Worm (Caenorhabditis elegans) whole organism, L2 larva: ENCODE data around the gene nnt-1.

ENCODE experiments used
- C34F6.9 ChIP-seq: fragments of 150-350 bp; optimal IDR thresholded peaks from 2 replicates; lab custom pipeline; 2014; ENCODE audit warnings: missing biosample characterization, missing genetic modification characterization
- F13H6.1 ChIP-seq: sonication (generic microtip); optimal IDR thresholded peaks from 2 replicates; lab custom pipeline; 2016; ENCODE audit warnings: missing genetic modification characterization, missing compliant biosample characterization
- Y55F3AM.14 ChIP-seq: fragments of 200-800 bp; sonication (Bioruptor generic); optimal IDR thresholded peaks from 2 replicates; lab custom pipeline; 2018; ENCODE audit warnings: mild to moderate bottlenecking, missing genetic modification characterization, missing compliant biosample characterization
- alr-1 ChIP-seq: fragments of 150-350 bp; optimal IDR thresholded peaks from 2 replicates; lab custom pipeline; 2014; ENCODE audit warnings: missing biosample characterization, missing genetic modification characterization
- ama-1 ChIP-seq: fragments of 150-350 bp; optimal IDR thresholded peaks from 2 replicates; lab custom pipeline; 2018; ENCODE audit warnings: inconsistent platforms
- crh-2 ChIP-seq: sonication (generic microtip); optimal IDR thresholded peaks from 2 replicates; lab custom pipeline; 2017; ENCODE audit warnings: missing biosample characterization, missing genetic modification characterization
- elt-1 ChIP-seq: fragments of 150-350 bp; optimal IDR thresholded peaks from 2 replicates; lab custom pipeline; 2014; ENCODE audit warnings: missing biosample characterization, missing genetic modification characterization
- fos-1 ChIP-seq: fragments of 150-350 bp; optimal IDR thresholded peaks from 2 replicates; lab custom pipeline; 2014; ENCODE audit warnings: missing biosample characterization, missing genetic modification characterization
- gmeb-1 ChIP-seq: fragments of 150-350 bp; optimal IDR thresholded peaks from 2 replicates; lab custom pipeline; 2014; ENCODE audit warnings: missing biosample characterization, missing genetic modification characterization
- lin-11 ChIP-seq: fragments of 150-350 bp; sonication (generic microtip); optimal IDR thresholded peaks from 2 replicates; lab custom pipeline; 2014; ENCODE audit warnings: missing biosample characterization, missing genetic modification characterization, inconsistent platforms, mixed read lengths
- lin-13 ChIP-seq: fragments of 150-350 bp; optimal IDR thresholded peaks from 2 replicates; lab custom pipeline; 2014; ENCODE audit warnings: missing biosample characterization, missing genetic modification reagents, missing genetic modification characterization
- lsy-2 ChIP-seq, 2 experiments: fragments of 150-350 bp in 1 of 2; sonication (generic microtip) in 1 of 2; optimal IDR thresholded peaks; 2 replicates each; lab custom pipeline; 2014 to 2017; ENCODE audit warnings: missing biosample characterization in 2 of 2, missing genetic modification characterization in 2 of 2
- mab-5 ChIP-seq: fragments of 150-350 bp; optimal IDR thresholded peaks from 2 replicates; lab custom pipeline; 2014; ENCODE audit warnings: missing biosample characterization, missing genetic modification characterization
- mdl-1 ChIP-seq, 2 experiments: fragments of 150-350 bp in 1 of 2; sonication (generic microtip) in 1 of 2; optimal IDR thresholded peaks; 2 replicates each; lab custom pipeline; 2017; ENCODE audit warnings: missing biosample characterization in 2 of 2, missing genetic modification characterization in 2 of 2
- nhr-11 ChIP-seq: fragments of 150-350 bp; optimal IDR thresholded peaks from 2 replicates; lab custom pipeline; 2014; ENCODE audit warnings: missing biosample characterization, missing genetic modification characterization
- nhr-129 ChIP-seq: fragments of 150-350 bp; optimal IDR thresholded peaks from 2 replicates; lab custom pipeline; 2014; ENCODE audit warnings: missing biosample characterization, missing genetic modification characterization
- nhr-237 ChIP-seq: fragments of 150-350 bp; optimal IDR thresholded peaks from 2 replicates; lab custom pipeline; 2014; ENCODE audit warnings: missing biosample characterization, missing genetic modification characterization
- nhr-25 ChIP-seq: fragments of 150-350 bp; sonication (generic microtip); optimal IDR thresholded peaks from 3 replicates; lab custom pipeline; 2014; ENCODE audit warnings: missing biosample characterization, missing genetic modification characterization
- nhr-6 ChIP-seq: fragments of 150-350 bp; optimal IDR thresholded peaks from 2 replicates; lab custom pipeline; 2014; ENCODE audit warnings: missing biosample characterization, missing genetic modification characterization
- nhr-77 ChIP-seq: fragments of 150-350 bp; optimal IDR thresholded peaks from 2 replicates; lab custom pipeline; 2014; ENCODE audit warnings: missing biosample characterization, missing genetic modification characterization
- peb-1 ChIP-seq: fragments of 150-350 bp; optimal IDR thresholded peaks from 2 replicates; lab custom pipeline; 2014; ENCODE audit warnings: missing biosample characterization, missing genetic modification characterization
- sem-4 ChIP-seq: fragments of 150-350 bp; optimal IDR thresholded peaks from 2 replicates; lab custom pipeline; 2014; ENCODE audit warnings: missing biosample characterization, missing genetic modification reagents, missing genetic modification characterization
- sma-9 ChIP-seq, 2 experiments: fragments of 150-350 bp in 1 of 2; sonication (generic microtip) in 1 of 2; optimal IDR thresholded peaks; 2 replicates each; lab custom pipeline; 2014 to 2016; ENCODE audit warnings: missing genetic modification characterization in 2 of 2, mild to moderate bottlenecking in 1 of 2, missing biosample characterization in 1 of 2, missing compliant biosample characterization in 1 of 2, missing genetic modification reagents in 1 of 2, moderate library complexity in 1 of 2
- snpc-4 ChIP-seq: fragments of 150-350 bp; optimal IDR thresholded peaks from 2 replicates; lab custom pipeline; 2014; ENCODE audit warnings: missing biosample characterization, missing genetic modification characterization
- unc-39 ChIP-seq: fragments of 150-350 bp; optimal IDR thresholded peaks from 2 replicates; lab custom pipeline; 2014; ENCODE audit warnings: missing biosample characterization, missing genetic modification characterization
- unc-55 ChIP-seq: fragments of 150-350 bp; sonication (generic microtip); optimal IDR thresholded peaks from 3 replicates; lab custom pipeline; 2014; ENCODE audit warnings: missing biosample characterization, missing genetic modification reagents, missing genetic modification characterization
- unc-62 ChIP-seq: fragments of 150-350 bp; optimal IDR thresholded peaks from 2 replicates; lab custom pipeline; 2014; ENCODE audit warnings: missing biosample characterization, missing genetic modification reagents, missing genetic modification characterization
- zag-1 ChIP-seq: fragments of 150-350 bp; optimal IDR thresholded peaks from 2 replicates; lab custom pipeline; 2014; ENCODE audit warnings: missing biosample characterization, missing genetic modification characterization
- ztf-1 ChIP-seq: fragments of 200-800 bp; sonication (Bioruptor generic); conservative IDR thresholded peaks from 2 replicates; pipeline ENCODE4 v1.3.6; 2022; ENCODE audit warnings: missing genetic modification characterization, missing compliant biosample characterization

nnt-1 gene

DNA sequence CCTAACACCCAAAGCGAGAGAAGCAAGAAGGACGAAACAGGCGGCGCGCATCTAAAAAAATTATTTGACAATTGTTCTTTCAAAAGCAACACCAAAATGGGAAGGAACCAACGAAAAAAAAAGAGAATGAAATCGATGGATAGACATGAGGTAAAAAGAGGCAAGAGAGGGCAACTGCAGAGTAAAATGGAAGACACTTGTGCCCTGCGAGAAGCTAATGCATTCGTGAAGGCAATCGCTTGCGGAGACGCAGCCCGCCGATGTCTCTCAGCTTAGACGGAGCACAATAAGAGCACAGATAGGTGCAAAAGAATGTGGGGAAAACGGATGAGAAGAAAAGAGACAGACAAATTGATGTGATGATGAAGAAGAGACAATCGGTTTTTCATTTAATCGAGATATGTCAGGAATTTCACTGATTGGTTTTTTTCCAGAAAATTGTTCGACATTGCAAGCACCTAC lies 6.1 kb downstream of the nnt-1 start, which contains the start of gene C15H9.9 (continued):
- TF ChIP-seq C34F6.9 (tag; lab: Kevin White, UChicago) (peak; percentile 47), ztf-1 (GFP tag; lab: Robert Waterston, UW) (no peak), nhr-25 (tag; lab: Kevin White, UChicago) (no peak), F13H6.1 (peak; percentile 25)

- TF ChIP-seq lin-13 (no peak), sma-9 (GFP tag; optimal IDR thresholded peaks at IDR 0.05; lab: Kevin White, UChicago) (peak; percentile 10), sma-9 (tag; optimal IDR thresholded peaks at IDR 0.05; lab: Kevin White, UChicago) (no peak)
Measured at ce11 chrX:6128773-6129172, 6.7 kb downstream of the nnt-1 start.

DNA sequence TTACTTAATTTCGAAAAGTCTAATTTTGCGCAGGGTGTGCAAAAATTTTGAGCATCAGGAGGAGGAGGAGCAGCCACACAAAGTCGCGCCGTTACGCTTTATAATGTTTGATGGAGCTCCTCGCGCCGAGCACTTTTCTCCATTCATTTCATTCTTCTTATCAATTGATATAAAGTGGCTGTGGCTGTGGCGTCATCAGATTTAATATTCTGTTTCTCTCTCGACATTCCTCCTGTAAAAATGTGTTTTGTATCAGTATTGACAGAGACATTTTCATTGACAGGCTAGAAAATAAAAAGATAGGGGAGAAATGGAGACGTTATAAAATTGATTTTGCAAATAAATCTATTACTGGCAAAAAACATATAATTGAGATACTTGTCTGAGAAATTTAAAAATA lies 7.2 kb downstream of the nnt-1 start:
- TF ChIP-seq F13H6.1 = peak; percentile 27
- peak; percentile 62 for TF ChIP-seq fos-1
- TF ChIP-seq nhr-129 = no peak
- peak; percentile 29 for TF ChIP-seq sma-9 (GFP tag; optimal IDR thresholded peaks at IDR 0.05; lab: Kevin White, UChicago)
- no peak for TF ChIP-seq sma-9 (tag; optimal IDR thresholded peaks at IDR 0.05; lab: Kevin White, UChicago)
- peak; percentile 55 for TF ChIP-seq crh-2 (tag; lab: Kevin White, UChicago)
- no peak for TF ChIP-seq elt-1 (tag; lab: Kevin White, UChicago)

DNA sequence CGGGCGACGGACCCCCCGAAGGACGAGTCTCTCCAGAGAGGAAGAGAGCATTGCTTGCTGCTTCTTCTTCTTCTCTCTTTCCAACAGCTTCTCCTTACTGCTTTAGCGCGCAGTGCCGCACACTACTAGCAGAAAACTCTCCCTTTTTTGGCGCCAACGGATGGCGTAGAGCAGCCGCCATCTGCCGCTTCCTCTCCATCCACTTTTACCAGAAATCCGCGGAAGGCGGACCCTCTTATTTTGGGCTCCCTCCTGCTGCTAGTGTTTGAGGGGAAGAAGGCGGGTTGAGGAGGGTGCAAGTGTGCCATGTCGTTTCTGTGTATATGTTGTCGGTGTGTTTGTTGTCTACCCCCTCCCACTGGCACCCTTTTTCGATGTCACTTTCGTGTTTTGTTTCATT lies 12.3 kb downstream of the nnt-1 start:
- TF ChIP-seq F13H6.1 (peak; percentile 59), unc-55 (GFP tag; lab: Kevin White, UChicago) (peak; percentile 38), mdl-1 (tag; optimal IDR thresholded peaks at IDR 0.05; lab: Kevin White, UChicago) (peak in 1 of 2 experiments; percentile 6), zag-1 (tag; lab: Kevin White, UChicago) (peak; percentile 64), lin-13 (peak; percentile 1), mab-5 (tag; lab: Kevin White, UChicago) (peak; percentile 7), nhr-6 (tag; lab: Kevin White, UChicago) (no peak), crh-2 (tag; lab: Kevin White, UChicago) (peak; percentile 8), Y55F3AM.14 (GFP tag; lab: Kevin White, UChicago) (peak; percentile 58), alr-1 (tag; lab: Kevin White, UChicago) (no peak)

- TF ChIP-seq snpc-4 = no peak
- TF ChIP-seq peb-1 (tag; lab: Kevin White, UChicago) = no peak
- no peak for TF ChIP-seq nhr-11 (tag; lab: Kevin White, UChicago)
- TF ChIP-seq lsy-2 (tag; optimal IDR thresholded peaks at IDR 0.05; lab: Kevin White, UChicago) = no peak
Measured at ce11 chrX:6138243-6138642, 16.1 kb downstream of the nnt-1 start, which contains the start of gene Y72A10A.1. TSS of gene Y72A10A.1 (minus strand) at chrX:6138343.

- TF ChIP-seq nhr-77 = no peak
- peak; percentile 18 for TF ChIP-seq sem-4
Measured at ce11 chrX:6145921-6146320, 23.8 kb downstream of the nnt-1 start.

- TF ChIP-seq Y55F3AM.14 (GFP tag; lab: Kevin White, UChicago) = no peak
- TF ChIP-seq nhr-237 (tag; lab: Kevin White, UChicago) = no peak
- no peak for TF ChIP-seq unc-39 (tag; lab: Kevin White, UChicago)
- no peak for TF ChIP-seq unc-62 (GFP tag; lab: Kevin White, UChicago)
- TF ChIP-seq gmeb-1 (tag; lab: Kevin White, UChicago) = no peak
- TF ChIP-seq lsy-2 (tag; optimal IDR thresholded peaks at IDR 0.05; lab: Kevin White, UChicago) = no peak
- TF ChIP-seq lin-11 (tag; lab: Kevin White, UChicago) = no peak
- TF ChIP-seq sma-9 (GFP tag; optimal IDR thresholded peaks at IDR 0.05; lab: Kevin White, UChicago) = no peak
- TF ChIP-seq sma-9 (tag; optimal IDR thresholded peaks at IDR 0.05; lab: Kevin White, UChicago) = no peak
- no peak for TF ChIP-seq elt-1 (tag; lab: Kevin White, UChicago)
- TF ChIP-seq C34F6.9 (tag; lab: Kevin White, UChicago) = no peak
- TF ChIP-seq crh-2 (tag; lab: Kevin White, UChicago) = no peak
- no peak for TF ChIP-seq ama-1 (lab: Kevin White, UChicago)
- TF ChIP-seq nhr-77 = no peak
- no peak for TF ChIP-seq mdl-1 (tag; optimal IDR thresholded peaks at IDR 0.05; lab: Kevin White, UChicago)
- TF ChIP-seq peb-1 (tag; lab: Kevin White, UChicago) = no peak
Measured at ce11 chrX:6150449-6150848, 28.3 kb downstream of the nnt-1 start, which contains the start of gene tag-275. TSS of gene tag-275 (minus strand) at chrX:6150549.
